Fruit fly (Drosophila melanogaster) whole organism, embryonic: Measurements from ENCODE around the gene CG14326.

Source experiments
- CG11247 ChIP-seq: fragments of 200-800 bp; sonication (Bioruptor generic); IDR thresholded peaks from 2 replicates; pipeline ENCODE4 v1.3.6; 2022; ENCODE audit warnings: missing biosample characterization, missing genetic modification characterization
- CG12219 ChIP-seq: fragments of 200-800 bp; sonication (Bioruptor generic); optimal IDR thresholded peaks from 3 replicates; lab custom pipeline; 2018; ENCODE audit warnings: missing biosample characterization, mild to moderate bottlenecking, missing genetic modification characterization
- CG1602 ChIP-seq: fragments of 200-800 bp; sonication (Bioruptor generic); optimal IDR thresholded peaks from 3 replicates; lab custom pipeline; 2016; ENCODE audit warnings: missing biosample characterization, missing genetic modification characterization
- CG17612 ChIP-seq: fragments of 200-800 bp; sonication (Bioruptor generic); IDR thresholded peaks from 2 replicates; pipeline ENCODE4 v1.3.6; 2022; ENCODE audit warnings: missing biosample characterization, missing genetic modification characterization
- CG3065 ChIP-seq: fragments of 200-800 bp; sonication (Bioruptor generic); optimal IDR thresholded peaks from 2 replicates; lab custom pipeline; 2016; ENCODE audit warnings: missing biosample characterization, missing genetic modification characterization
- CG7987 ChIP-seq: fragments of 200-800 bp; sonication (Bioruptor generic); optimal IDR thresholded peaks from 2 replicates; lab custom pipeline; 2018; ENCODE audit warnings: missing biosample characterization, mild to moderate bottlenecking, missing genetic modification characterization, moderate library complexity
- CTCF ChIP-seq: fragments of 200-800 bp; sonication (Bioruptor generic); optimal IDR thresholded peaks from 2 replicates; lab custom pipeline; 2017; ENCODE audit warnings: missing biosample characterization, mild to moderate bottlenecking, missing genetic modification characterization, moderate library complexity
- E2f1 ChIP-seq: fragments of 200-800 bp; sonication (Bioruptor generic); IDR thresholded peaks from 2 replicates; pipeline ENCODE4 v1.3.6; 2022; ENCODE audit warnings: missing biosample characterization, missing genetic modification characterization
- HLH3B ChIP-seq: fragments of 200-800 bp; sonication (Bioruptor generic); IDR thresholded peaks from 2 replicates; pipeline ENCODE4 v1.3.6; 2022; ENCODE audit warnings: missing biosample characterization, missing genetic modification characterization
- Sox102F ChIP-seq: fragments of 200-800 bp; sonication (Bioruptor generic); optimal IDR thresholded peaks from 2 replicates; lab custom pipeline; 2018; ENCODE audit warnings: missing biosample characterization, mild to moderate bottlenecking, missing genetic modification characterization, moderate library complexity
- cato ChIP-seq: fragments of 200-800 bp; sonication (Bioruptor generic); optimal IDR thresholded peaks from 2 replicates; lab custom pipeline; 2016; ENCODE audit warnings: missing biosample characterization, missing genetic modification characterization, borderline replicate concordance
- klu ChIP-seq: fragments of 200-800 bp; sonication (Bioruptor generic); IDR thresholded peaks from 2 replicates; pipeline ENCODE4 v1.3.6; 2022; ENCODE audit warnings: missing biosample characterization, missing genetic modification characterization
- pfk ChIP-seq: fragments of 200-800 bp; sonication (Bioruptor generic); optimal IDR thresholded peaks from 2 replicates; lab custom pipeline; 2018; ENCODE audit warnings: missing biosample characterization, mild to moderate bottlenecking, missing genetic modification characterization, moderate library complexity
- zen2 ChIP-seq: fragments of 200-800 bp; sonication (Bioruptor generic); IDR thresholded peaks from 3 replicates; pipeline ENCODE4 v1.3.6; 2022; ENCODE audit warnings: missing biosample characterization, missing genetic modification characterization; ENCODE audit not compliant: partially characterized antibody

- TF ChIP-seq CTCF (GFP tag; lab: Kevin White, UChicago): no peak
- TF ChIP-seq CG3065: no peak
- TF ChIP-seq HLH3B: no peak
- TF ChIP-seq CG12219 (GFP tag; lab: Kevin White, UChicago): no peak
- TF ChIP-seq klu (GFP tag; lab: Robert Waterston, UW): no peak
- no peak for TF ChIP-seq pfk (GFP tag; lab: Kevin White, UChicago)
- no peak for TF ChIP-seq CG17612 (GFP tag; lab: Robert Waterston, UW)
- no peak for TF ChIP-seq zen2
- TF ChIP-seq CG7987: no peak
- no peak for TF ChIP-seq Sox102F
- TF ChIP-seq CG11247: no peak
- no peak for TF ChIP-seq cato (GFP tag; lab: Kevin White, UChicago)
- no peak for TF ChIP-seq E2f1 (GFP tag; lab: Robert Waterston, UW)
- no peak for TF ChIP-seq CG1602 (GFP tag; lab: Kevin White, UChicago)
Measured at dm6 chr3R:17622062-17622766, 3.3 kb downstream of the CG14326 start, which contains the start of gene CG14323.
